1 fruit fly cellular context compared by ENCODE assay signal in genomic region chrX:23004598-23005469, dm6.
TF ChIP-seq lines count a peak whose summit lies in the region.

Gene stnA, minus strand, starts transcription at chrX:23004648.
Gene stnB, minus strand, starts transcription at chrX:23004648.

TF ChIP-seq in whole organism, embryonic, 481 proteins besides CTCF, POLR2A, EP300 and RAD21 (continued from another document and continues in another):
- peak; percentile 94 for TF ChIP-seq ewg (GFP tag; optimal IDR thresholded peaks at IDR 0.05; lab: Kevin White, UChicago)
- TF ChIP-seq CG12391 (tag; optimal IDR thresholded peaks at IDR 0.05; lab: Kevin White, UChicago): peak; percentile 27
- peak; percentile 2 for TF ChIP-seq Deaf1 (tag; optimal IDR thresholded peaks at IDR 0.05; lab: Kevin White, UChicago)
- TF ChIP-seq CG9797 (GFP tag; optimal IDR thresholded peaks at IDR 0.05; lab: Kevin White, UChicago): no peak
- no peak for TF ChIP-seq BtbVII (GFP tag; optimal IDR thresholded peaks at IDR 0.05; lab: Kevin White, UChicago)
- TF ChIP-seq CG15269 (tag; optimal IDR thresholded peaks at IDR 0.05; lab: Kevin White, UChicago): peak; percentile 28
- no peak for TF ChIP-seq Abd-B (GFP tag; optimal IDR thresholded peaks at IDR 0.05; lab: Kevin White, UChicago)
- TF ChIP-seq HmgZ (tag; optimal IDR thresholded peaks at IDR 0.05; lab: Kevin White, UChicago): no peak
- TF ChIP-seq CG18011 (GFP tag; optimal IDR thresholded peaks at IDR 0.05; lab: Kevin White, UChicago): no peak
- TF ChIP-seq tap (tag; optimal IDR thresholded peaks at IDR 0.05; lab: Kevin White, UChicago): no peak
- no peak for TF ChIP-seq MESR4 (GFP tag; optimal IDR thresholded peaks at IDR 0.05; lab: Kevin White, UChicago)
- no peak for TF ChIP-seq unc-4 (GFP tag; IDR thresholded peaks at IDR 0.05; lab: Robert Waterston, UW; ENCODE audit: partially characterized antibody)
- TF ChIP-seq Dek (tag; optimal IDR thresholded peaks at IDR 0.05; lab: Kevin White, UChicago): no peak
- TF ChIP-seq slou (GFP tag; optimal IDR thresholded peaks at IDR 0.05; lab: Kevin White, UChicago): no peak
- TF ChIP-seq ro (GFP tag; IDR thresholded peaks at IDR 0.05; lab: Robert Waterston, UW): no peak
- TF ChIP-seq cwo (GFP tag; optimal IDR thresholded peaks at IDR 0.05; lab: Kevin White, UChicago): peak; percentile 13
- peak; percentile 21 for TF ChIP-seq nmo (GFP tag; optimal IDR thresholded peaks at IDR 0.05; lab: Kevin White, UChicago)
- TF ChIP-seq ac (GFP tag; optimal IDR thresholded peaks at IDR 0.05; lab: Kevin White, UChicago): no peak
- no peak for TF ChIP-seq Usf (GFP tag; optimal IDR thresholded peaks at IDR 0.05; lab: Kevin White, UChicago)
- peak; percentile 14 for TF ChIP-seq CoRest (tag; optimal IDR thresholded peaks at IDR 0.05; lab: Kevin White, UChicago)
- no peak for TF ChIP-seq Ets97D (GFP tag; optimal IDR thresholded peaks at IDR 0.05; lab: Kevin White, UChicago)
- no peak for TF ChIP-seq CG15696 (tag; optimal IDR thresholded peaks at IDR 0.05; lab: Kevin White, UChicago)
- TF ChIP-seq CG4707 (GFP tag; optimal IDR thresholded peaks at IDR 0.05; lab: Kevin White, UChicago): no peak
- no peak for TF ChIP-seq bbx (GFP tag; IDR thresholded peaks at IDR 0.05; lab: Robert Waterston, UW; ENCODE audit: partially characterized antibody)
- TF ChIP-seq Lim3 (GFP tag; IDR thresholded peaks at IDR 0.05; lab: Robert Waterston, UW): no peak
- TF ChIP-seq CG13624 (GFP tag; optimal IDR thresholded peaks at IDR 0.05; lab: Kevin White, UChicago): peak; percentile 0
- no peak for TF ChIP-seq CG11560 (tag; IDR thresholded peaks at IDR 0.05; lab: Robert Waterston, UW)
- no peak for TF ChIP-seq CG11093 (GFP tag; IDR thresholded peaks at IDR 0.05; lab: Robert Waterston, UW)
- no peak for TF ChIP-seq Kr (GFP tag; optimal IDR thresholded peaks at IDR 0.05; lab: Kevin White, UChicago)
- TF ChIP-seq fd102C (GFP tag; optimal IDR thresholded peaks at IDR 0.05; lab: Kevin White, UChicago): no peak
- no peak for TF ChIP-seq CG12236 (GFP tag; optimal IDR thresholded peaks at IDR 0.05; lab: Kevin White, UChicago)
- no peak for TF ChIP-seq amos (GFP tag; IDR thresholded peaks at IDR 0.05; lab: Robert Waterston, UW; ENCODE audit: partially characterized antibody)
- no peak for TF ChIP-seq TFAM (GFP tag; optimal IDR thresholded peaks at IDR 0.05; lab: Kevin White, UChicago)
- TF ChIP-seq dm (GFP tag; optimal IDR thresholded peaks at IDR 0.05; lab: Kevin White, UChicago): no peak
- TF ChIP-seq fru (optimal IDR thresholded peaks at IDR 0.05; lab: Kevin White, UChicago): no peak
- TF ChIP-seq CG18764 (GFP tag; optimal IDR thresholded peaks at IDR 0.05; lab: Kevin White, UChicago): no peak
- TF ChIP-seq CG10366 (GFP tag; IDR thresholded peaks at IDR 0.05; lab: Robert Waterston, UW): no peak; the same call in 1 of the 2 replicates
- TF ChIP-seq Ravus (GFP tag; IDR thresholded peaks at IDR 0.05; lab: Robert Waterston, UW): no peak
- no peak for TF ChIP-seq sens-2 (GFP tag; IDR thresholded peaks at IDR 0.05; lab: Robert Waterston, UW)
- TF ChIP-seq tin (GFP tag; optimal IDR thresholded peaks at IDR 0.05; lab: Kevin White, UChicago): peak; percentile 8
- 0 out of 2 replicates have a peak, but pooled peaks have one; percentile 43 for TF ChIP-seq CG14014 (GFP tag; IDR thresholded peaks at IDR 0.05; lab: Robert Waterston, UW)
- TF ChIP-seq CG12942 (GFP tag; optimal IDR thresholded peaks at IDR 0.05; lab: Kevin White, UChicago): no peak
- peak; percentile 36 for TF ChIP-seq Fer3 (tag; optimal IDR thresholded peaks at IDR 0.05; lab: Kevin White, UChicago)
- no peak for TF ChIP-seq CG6254 (GFP tag; optimal IDR thresholded peaks at IDR 0.05; lab: Kevin White, UChicago)
- no peak for TF ChIP-seq pzg (GFP tag; optimal IDR thresholded peaks at IDR 0.05; lab: Kevin White, UChicago)
- no peak for TF ChIP-seq pan (optimal IDR thresholded peaks at IDR 0.05; lab: Kevin White, UChicago)
- TF ChIP-seq pan (GFP tag; optimal IDR thresholded peaks at IDR 0.05 in 1 of 2, IDR thresholded peaks at IDR 0.05 in 1 of 2): no peak
- TF ChIP-seq fu2 (GFP tag; optimal IDR thresholded peaks at IDR 0.05; lab: Kevin White, UChicago): no peak
- TF ChIP-seq CG8290 (GFP tag; optimal IDR thresholded peaks at IDR 0.05; lab: Kevin White, UChicago): no peak
- TF ChIP-seq CG8290 (tag; optimal IDR thresholded peaks at IDR 0.05; lab: Kevin White, UChicago): no peak
- peak; percentile 26 for TF ChIP-seq CG30403 (GFP tag; optimal IDR thresholded peaks at IDR 0.05; lab: Kevin White, UChicago)
- no peak for TF ChIP-seq Sry-β (GFP tag; optimal IDR thresholded peaks at IDR 0.05; lab: Kevin White, UChicago)
- TF ChIP-seq NfI (GFP tag; optimal IDR thresholded peaks at IDR 0.05; lab: Kevin White, UChicago): peak; percentile 28
- no peak for TF ChIP-seq dmrt11E (tag; optimal IDR thresholded peaks at IDR 0.05; lab: Kevin White, UChicago)
- no peak for TF ChIP-seq CG43689 (GFP tag; IDR thresholded peaks at IDR 0.05; lab: Robert Waterston, UW)
- no peak for TF ChIP-seq NC2α (GFP tag; optimal IDR thresholded peaks at IDR 0.05; lab: Kevin White, UChicago)
- TF ChIP-seq eve (GFP tag; optimal IDR thresholded peaks at IDR 0.05; lab: Kevin White, UChicago): peak in 1 of 2 experiments; percentile 13
- peak; percentile 56 for TF ChIP-seq gem (tag; optimal IDR thresholded peaks at IDR 0.05; lab: Kevin White, UChicago)
- no peak for TF ChIP-seq unpg (GFP tag; optimal IDR thresholded peaks at IDR 0.05; lab: Kevin White, UChicago)
- no peak for TF ChIP-seq eyg (GFP tag; optimal IDR thresholded peaks at IDR 0.05; lab: Kevin White, UChicago)
- TF ChIP-seq CG4617 (GFP tag; optimal IDR thresholded peaks at IDR 0.05; lab: Kevin White, UChicago; ENCODE audit: borderline replicate concordance): no peak
- no peak for TF ChIP-seq az2 (GFP tag; optimal IDR thresholded peaks at IDR 0.05; lab: Kevin White, UChicago)
- TF ChIP-seq tna (GFP tag; IDR thresholded peaks at IDR 0.05; lab: Robert Waterston, UW; ENCODE audit: partially characterized antibody): no peak
- no peak for TF ChIP-seq CG13123 (GFP tag; optimal IDR thresholded peaks at IDR 0.05; lab: Kevin White, UChicago)
- no peak for TF ChIP-seq Vsx1 (GFP tag; optimal IDR thresholded peaks at IDR 0.05; lab: Kevin White, UChicago)
- TF ChIP-seq Ets65A (GFP tag; lab: Kevin White, UChicago): no peak
- TF ChIP-seq Hand (GFP tag; optimal IDR thresholded peaks at IDR 0.05; lab: Kevin White, UChicago): no peak
- no peak for TF ChIP-seq sqz (GFP tag; optimal IDR thresholded peaks at IDR 0.05; lab: Kevin White, UChicago)
- TF ChIP-seq CG7928 (GFP tag; optimal IDR thresholded peaks at IDR 0.05; lab: Kevin White, UChicago): peak; percentile 50
- TF ChIP-seq gfzf (GFP tag; optimal IDR thresholded peaks at IDR 0.05; lab: Kevin White, UChicago): no peak
- no peak for TF ChIP-seq Oaz (GFP tag; IDR thresholded peaks at IDR 0.05; lab: Robert Waterston, UW)
- TF ChIP-seq CG13424 (tag; optimal IDR thresholded peaks at IDR 0.05; lab: Kevin White, UChicago): peak; percentile 44
- TF ChIP-seq cg (GFP tag; optimal IDR thresholded peaks at IDR 0.05; lab: Kevin White, UChicago): no peak
- no peak for TF ChIP-seq CG8944 (GFP tag; optimal IDR thresholded peaks at IDR 0.05; lab: Kevin White, UChicago)
- TF ChIP-seq CG18262 (tag; optimal IDR thresholded peaks at IDR 0.05; lab: Kevin White, UChicago): peak; percentile 4
- no peak for TF ChIP-seq zfh1 (GFP tag; IDR thresholded peaks at IDR 0.05; lab: Robert Waterston, UW)
- no peak for TF ChIP-seq dati (GFP tag; IDR thresholded peaks at IDR 0.05; lab: Robert Waterston, UW)
- no peak for TF ChIP-seq lbe (GFP tag; optimal IDR thresholded peaks at IDR 0.05; lab: Kevin White, UChicago)
- TF ChIP-seq cad (GFP tag; optimal IDR thresholded peaks at IDR 0.05; lab: Kevin White, UChicago): no peak
- TF ChIP-seq Eip74EF (GFP tag; optimal IDR thresholded peaks at IDR 0.05; lab: Kevin White, UChicago): no peak
- TF ChIP-seq CG4424 (GFP tag; optimal IDR thresholded peaks at IDR 0.05; lab: Kevin White, UChicago): no peak
- TF ChIP-seq CG7786 (GFP tag; optimal IDR thresholded peaks at IDR 0.05; lab: Kevin White, UChicago): no peak
- TF ChIP-seq CG2199 (GFP tag; IDR thresholded peaks at IDR 0.05; lab: Robert Waterston, UW): no peak
- TF ChIP-seq dpn (GFP tag; optimal IDR thresholded peaks at IDR 0.05; lab: Kevin White, UChicago): peak in 1 of 2 experiments; percentile 13
- TF ChIP-seq seq (GFP tag; IDR thresholded peaks at IDR 0.05; lab: Robert Waterston, UW): no peak
- TF ChIP-seq Mes4 (GFP tag; optimal IDR thresholded peaks at IDR 0.05; lab: Kevin White, UChicago): no peak
- TF ChIP-seq CG34224 (GFP tag; IDR thresholded peaks at IDR 0.05; lab: Robert Waterston, UW; ENCODE audit: partially characterized antibody): no peak
- no peak for TF ChIP-seq CG15601 (tag; optimal IDR thresholded peaks at IDR 0.05; lab: Kevin White, UChicago)
- no peak for TF ChIP-seq ATbp (GFP tag; optimal IDR thresholded peaks at IDR 0.05; lab: Kevin White, UChicago)
- TF ChIP-seq stc (GFP tag; IDR thresholded peaks at IDR 0.05; lab: Robert Waterston, UW): no peak
- no peak for TF ChIP-seq CG16815 (GFP tag; optimal IDR thresholded peaks at IDR 0.05; lab: Kevin White, UChicago)
- TF ChIP-seq Mrtf (GFP tag; IDR thresholded peaks at IDR 0.05; lab: Robert Waterston, UW): no peak
- TF ChIP-seq Dbx (GFP tag; IDR thresholded peaks at IDR 0.05; lab: Robert Waterston, UW): 0 out of 3 replicates have a peak, but pooled peaks have one; percentile 17
- no peak for TF ChIP-seq CG17328 (GFP tag; IDR thresholded peaks at IDR 0.05; lab: Robert Waterston, UW)
- no peak for TF ChIP-seq CG1233 (GFP tag; optimal IDR thresholded peaks at IDR 0.05; lab: Kevin White, UChicago)
- peak; percentile 26 for TF ChIP-seq CG3281 (GFP tag; optimal IDR thresholded peaks at IDR 0.05; lab: Kevin White, UChicago)
- no peak for TF ChIP-seq stwl (tag; optimal IDR thresholded peaks at IDR 0.05; lab: Kevin White, UChicago)
- no peak for TF ChIP-seq CG6654 (GFP tag; optimal IDR thresholded peaks at IDR 0.05; lab: Kevin White, UChicago)
- TF ChIP-seq CG11696 (GFP tag; IDR thresholded peaks at IDR 0.05; lab: Robert Waterston, UW): no peak
- no peak for TF ChIP-seq CG18619 (GFP tag; optimal IDR thresholded peaks at IDR 0.05; lab: Kevin White, UChicago)
- no peak for TF ChIP-seq CG10959 (GFP tag; IDR thresholded peaks at IDR 0.05; lab: Robert Waterston, UW)
- TF ChIP-seq CG9932 (GFP tag; IDR thresholded peaks at IDR 0.05; lab: Robert Waterston, UW): peak; percentile 39; the same call in 1 of the 2 replicates
- TF ChIP-seq insv (GFP tag; optimal IDR thresholded peaks at IDR 0.05; lab: Kevin White, UChicago): no peak
- TF ChIP-seq CG17385 (GFP tag; optimal IDR thresholded peaks at IDR 0.05; lab: Kevin White, UChicago): peak; percentile 6
- no peak for TF ChIP-seq ap (GFP tag; IDR thresholded peaks at IDR 0.05; lab: Robert Waterston, UW)
- no peak for TF ChIP-seq bab2 (GFP tag; optimal IDR thresholded peaks at IDR 0.05; lab: Kevin White, UChicago)
- no peak for TF ChIP-seq CG31365 (tag; optimal IDR thresholded peaks at IDR 0.05; lab: Kevin White, UChicago)
- no peak for TF ChIP-seq CG3847 (GFP tag; IDR thresholded peaks at IDR 0.05; lab: Robert Waterston, UW)
- no peak for TF ChIP-seq run (tag; optimal IDR thresholded peaks at IDR 0.05; lab: Kevin White, UChicago)
- no peak for TF ChIP-seq ase (GFP tag; IDR thresholded peaks at IDR 0.05; lab: Robert Waterston, UW)
- peak; percentile 54 for TF ChIP-seq CG11504 (tag; optimal IDR thresholded peaks at IDR 0.05; lab: Kevin White, UChicago)
- TF ChIP-seq gcm (GFP tag; optimal IDR thresholded peaks at IDR 0.05; lab: Kevin White, UChicago): no peak
- TF ChIP-seq chinmo (GFP tag; IDR thresholded peaks at IDR 0.05; lab: Robert Waterston, UW; ENCODE audit: partially characterized antibody): no peak
- TF ChIP-seq chif (GFP tag; optimal IDR thresholded peaks at IDR 0.05; lab: Kevin White, UChicago): no peak
- TF ChIP-seq CG16863 (GFP tag; optimal IDR thresholded peaks at IDR 0.05; lab: Kevin White, UChicago): no peak
- no peak for TF ChIP-seq CG6854 (GFP tag; optimal IDR thresholded peaks at IDR 0.05; lab: Kevin White, UChicago)
- no peak for TF ChIP-seq CG1603 (tag; optimal IDR thresholded peaks at IDR 0.05; lab: Kevin White, UChicago)
- no peak for TF ChIP-seq gce (GFP tag; IDR thresholded peaks at IDR 0.05; lab: Robert Waterston, UW)
- peak; percentile 54; the same call in 1 of the 3 replicates for TF ChIP-seq dysf (GFP tag; IDR thresholded peaks at IDR 0.05; lab: Robert Waterston, UW)
- no peak for TF ChIP-seq pho (GFP tag; optimal IDR thresholded peaks at IDR 0.05; lab: Kevin White, UChicago)
- TF ChIP-seq Optix (GFP tag; IDR thresholded peaks at IDR 0.05; lab: Robert Waterston, UW): no peak
- no peak for TF ChIP-seq Nf-YB (GFP tag; optimal IDR thresholded peaks at IDR 0.05; lab: Kevin White, UChicago)
- TF ChIP-seq knrl (GFP tag; IDR thresholded peaks at IDR 0.05; lab: Robert Waterston, UW; ENCODE audit: partially characterized antibody): no peak
- TF ChIP-seq da (GFP tag; optimal IDR thresholded peaks at IDR 0.05; lab: Kevin White, UChicago): no peak
- TF ChIP-seq CG5953 (GFP tag; IDR thresholded peaks at IDR 0.05; lab: Robert Waterston, UW): no peak
- TF ChIP-seq ato (GFP tag; IDR thresholded peaks at IDR 0.05; lab: Robert Waterston, UW; ENCODE audit: partially characterized antibody): no peak
- no peak for TF ChIP-seq bowl (GFP tag; IDR thresholded peaks at IDR 0.05; lab: Robert Waterston, UW)
- no peak for TF ChIP-seq CG32772 (GFP tag; IDR thresholded peaks at IDR 0.05; lab: Robert Waterston, UW)
- no peak for TF ChIP-seq wdn (GFP tag; IDR thresholded peaks at IDR 0.05; lab: Robert Waterston, UW)
- TF ChIP-seq ems (GFP tag; optimal IDR thresholded peaks at IDR 0.05; lab: Kevin White, UChicago): no peak
- TF ChIP-seq CG14667 (GFP tag; IDR thresholded peaks at IDR 0.05; lab: Robert Waterston, UW): 0 out of 2 replicates have a peak, but pooled peaks have one; percentile 9
- peak; percentile 76 for TF ChIP-seq Med (GFP tag; lab: Kevin White, UChicago)
- TF ChIP-seq ken (GFP tag; IDR thresholded peaks at IDR 0.05; lab: Robert Waterston, UW): no peak
- TF ChIP-seq CG11723 (GFP tag; optimal IDR thresholded peaks at IDR 0.05; lab: Kevin White, UChicago): no peak
- no peak for TF ChIP-seq Max (GFP tag; optimal IDR thresholded peaks at IDR 0.05; lab: Kevin White, UChicago)
- no peak for TF ChIP-seq CG12071 (GFP tag; optimal IDR thresholded peaks at IDR 0.05; lab: Kevin White, UChicago)
- TF ChIP-seq Trl (optimal IDR thresholded peaks at IDR 0.05; lab: Kevin White, UChicago): no peak
- no peak for TF ChIP-seq Trl (GFP tag; optimal IDR thresholded peaks at IDR 0.05; lab: Kevin White, UChicago)
